Fruit fly (Drosophila melanogaster) whole organism, embryonic: ENCODE data around the gene Coq2.

Experiments used
- CG10543 ChIP-seq: fragments of 200-800 bp; sonication (Bioruptor generic); optimal IDR thresholded peaks from 3 replicates; lab custom pipeline; 2017; ENCODE audit warnings: missing biosample characterization, mild to moderate bottlenecking, missing genetic modification characterization, moderate library complexity
- CG12104 ChIP-seq: fragments of 200-800 bp; sonication (Bioruptor generic); optimal IDR thresholded peaks from 3 replicates; lab custom pipeline; 2016; ENCODE audit warnings: missing biosample characterization, missing genetic modification characterization
- CG12659 ChIP-seq: fragments of 200-800 bp; sonication (Bioruptor generic); optimal IDR thresholded peaks from 3 replicates; lab custom pipeline; 2017; ENCODE audit warnings: mild to moderate bottlenecking, missing biosample characterization, missing genetic modification reagents, missing genetic modification characterization
- CG14710 ChIP-seq: fragments of 200-800 bp; sonication (Bioruptor generic); optimal IDR thresholded peaks from 3 replicates; lab custom pipeline; 2019; ENCODE audit warnings: missing biosample characterization, mild to moderate bottlenecking, missing genetic modification characterization, moderate library complexity
- CG1603 ChIP-seq: fragments of 200-800 bp; sonication (Bioruptor generic); optimal IDR thresholded peaks from 2 replicates; lab custom pipeline; 2019; ENCODE audit warnings: missing biosample characterization, mild to moderate bottlenecking, missing genetic modification characterization, moderate library complexity
- CG16863 ChIP-seq: fragments of 200-800 bp; sonication (Bioruptor generic); optimal IDR thresholded peaks from 3 replicates; lab custom pipeline; 2016; ENCODE audit warnings: missing biosample characterization, missing genetic modification characterization
- CG17328 ChIP-seq: fragments of 200-800 bp; sonication (Bioruptor generic); IDR thresholded peaks from 2 replicates; pipeline ENCODE4 v1.3.6; 2022; ENCODE audit warnings: missing biosample characterization, missing genetic modification characterization
- CG17912 ChIP-seq: fragments of 200-800 bp; sonication (Bioruptor generic); optimal IDR thresholded peaks from 2 replicates; lab custom pipeline; 2018; ENCODE audit warnings: missing biosample characterization, mild to moderate bottlenecking, missing genetic modification characterization
- CG2120 ChIP-seq: fragments of 200-800 bp; sonication (Bioruptor generic); optimal IDR thresholded peaks from 3 replicates; lab custom pipeline; 2016; ENCODE audit warnings: missing biosample characterization, missing genetic modification characterization
- CG31441 ChIP-seq: fragments of 200-800 bp; sonication (Bioruptor generic); IDR thresholded peaks from 2 replicates; pipeline ENCODE4 v1.3.6; 2022; ENCODE audit warnings: missing biosample characterization, missing genetic modification characterization
- CG32767 ChIP-seq: fragments of 200-800 bp; sonication (Bioruptor generic); IDR thresholded peaks from 2 replicates; pipeline ENCODE4 v1.3.6; 2022; ENCODE audit warnings: missing biosample characterization, missing genetic modification characterization
- CG4730 ChIP-seq: fragments of 200-800 bp; sonication (Bioruptor generic); IDR thresholded peaks from 2 replicates; pipeline ENCODE4 v1.3.6; 2022; ENCODE audit warnings: missing biosample characterization, missing genetic modification characterization
- CG6813 ChIP-seq: fragments of 200-800 bp; sonication (Bioruptor generic); optimal IDR thresholded peaks from 2 replicates; lab custom pipeline; 2017; ENCODE audit warnings: missing biosample characterization, missing genetic modification characterization, mild to moderate bottlenecking, moderate library complexity, missing genetic modification reagents
- CG7745 ChIP-seq: fragments of 200-800 bp; sonication (Bioruptor generic); optimal IDR thresholded peaks from 2 replicates; lab custom pipeline; 2018; ENCODE audit warnings: missing biosample characterization, mild to moderate bottlenecking, missing genetic modification characterization, moderate library complexity
- CG8290 ChIP-seq, 3 experiments: fragments of 200-800 bp; sonication (Bioruptor generic); optimal IDR thresholded peaks; 2 replicates each; lab custom pipeline; 2016 to 2019; ENCODE audit warnings: missing biosample characterization in 3 of 3, missing genetic modification characterization in 3 of 3, mild to moderate bottlenecking in 2 of 3, moderate library complexity in 1 of 3
- CG8765 ChIP-seq: fragments of 200-800 bp; sonication (Bioruptor generic); IDR thresholded peaks from 2 replicates; pipeline ENCODE4 v1.3.6; 2022; ENCODE audit warnings: missing biosample characterization, missing genetic modification characterization
- CG9215 ChIP-seq: fragments of 200-800 bp; sonication (Bioruptor generic); IDR thresholded peaks from 2 replicates; pipeline ENCODE4 v1.3.6; 2022; ENCODE audit warnings: missing biosample characterization, missing genetic modification characterization
- Dad ChIP-seq: fragments of 200-800 bp; sonication (Bioruptor generic); optimal IDR thresholded peaks from 3 replicates; lab custom pipeline; 2016; ENCODE audit warnings: missing biosample characterization, missing genetic modification characterization
- ERR ChIP-seq: fragments of 200-800 bp; sonication (Bioruptor generic); optimal IDR thresholded peaks from 2 replicates; lab custom pipeline; 2016; ENCODE audit warnings: missing biosample characterization, missing genetic modification characterization
- H2.0 ChIP-seq: fragments of 200-800 bp; sonication (Bioruptor generic); IDR thresholded peaks from 2 replicates; pipeline ENCODE4 v1.3.6; 2022; ENCODE audit warnings: missing biosample characterization, missing genetic modification characterization
- Hand ChIP-seq: fragments of 200-800 bp; sonication (Bioruptor generic); optimal IDR thresholded peaks from 2 replicates; lab custom pipeline; 2017; ENCODE audit warnings: mild to moderate bottlenecking, missing biosample characterization, missing genetic modification reagents, missing genetic modification characterization
- HmgD ChIP-seq: fragments of 200-800 bp; sonication (Bioruptor generic); optimal IDR thresholded peaks from 3 replicates; lab custom pipeline; 2016; ENCODE audit warnings: missing biosample characterization, missing genetic modification characterization
- Hsf ChIP-seq: fragments of 200-800 bp; sonication (Bioruptor generic); optimal IDR thresholded peaks from 3 replicates; lab custom pipeline; 2016; ENCODE audit warnings: missing biosample characterization, missing genetic modification characterization
- Lim3 ChIP-seq: fragments of 200-800 bp; sonication (Bioruptor generic); IDR thresholded peaks from 2 replicates; pipeline ENCODE4 v1.3.6; 2022; ENCODE audit warnings: missing biosample characterization, missing genetic modification characterization
- MESR4 ChIP-seq: fragments of 200-800 bp; sonication (Bioruptor generic); optimal IDR thresholded peaks from 2 replicates; lab custom pipeline; 2018; ENCODE audit warnings: missing biosample characterization, mild to moderate bottlenecking, missing genetic modification characterization, moderate library complexity
- Sry-β ChIP-seq: fragments of 200-800 bp; sonication (Bioruptor generic); optimal IDR thresholded peaks from 2 replicates; lab custom pipeline; 2018; ENCODE audit warnings: missing biosample characterization, mild to moderate bottlenecking, missing genetic modification characterization, moderate library complexity
- Sry-δ ChIP-seq: fragments of 200-800 bp; sonication (Bioruptor generic); optimal IDR thresholded peaks from 2 replicates; lab custom pipeline; 2016; ENCODE audit warnings: missing biosample characterization, missing genetic modification characterization
- amos ChIP-seq: fragments of 200-800 bp; sonication (Bioruptor generic); IDR thresholded peaks from 2 replicates; pipeline ENCODE4 v1.3.6; 2022; ENCODE audit warnings: missing biosample characterization, missing genetic modification characterization; ENCODE audit not compliant: partially characterized antibody
- aop ChIP-seq: fragments of 200-800 bp; sonication (Bioruptor generic); IDR thresholded peaks from 2 replicates; pipeline ENCODE4 v1.3.6; 2022; ENCODE audit warnings: missing biosample characterization, missing genetic modification characterization
- dmrt99B ChIP-seq: fragments of 200-800 bp; sonication (Bioruptor generic); optimal IDR thresholded peaks from 2 replicates; lab custom pipeline; 2018; ENCODE audit warnings: missing biosample characterization, mild to moderate bottlenecking, missing genetic modification characterization, moderate library complexity
- en ChIP-seq: fragments of 200-800 bp; sonication (Bioruptor generic); optimal IDR thresholded peaks from 2 replicates; lab custom pipeline; 2016; ENCODE audit warnings: missing biosample characterization, missing genetic modification characterization
- exex ChIP-seq: fragments of 200-800 bp; sonication (Bioruptor generic); optimal IDR thresholded peaks from 4 replicates; lab custom pipeline; 2018; ENCODE audit warnings: missing biosample characterization, mild to moderate bottlenecking, missing genetic modification characterization, moderate library complexity
- fd96Cb ChIP-seq: fragments of 200-800 bp; sonication (Bioruptor generic); optimal IDR thresholded peaks from 2 replicates; lab custom pipeline; 2018; ENCODE audit warnings: missing biosample characterization, mild to moderate bottlenecking, missing genetic modification characterization, moderate library complexity
- gem ChIP-seq: fragments of 200-800 bp; sonication (Bioruptor generic); optimal IDR thresholded peaks from 2 replicates; lab custom pipeline; 2019; ENCODE audit warnings: missing biosample characterization, mild to moderate bottlenecking, missing genetic modification characterization, moderate library complexity
- gfzf ChIP-seq: fragments of 200-800 bp; sonication (Bioruptor generic); optimal IDR thresholded peaks from 2 replicates; lab custom pipeline; 2016; ENCODE audit warnings: missing biosample characterization, mild to moderate bottlenecking, missing genetic modification characterization, moderate library complexity
- insv ChIP-seq, 2 experiments: fragments of 200-800 bp; sonication (Bioruptor generic); optimal IDR thresholded peaks; 3 replicates each; lab custom pipeline; 2016 to 2018; ENCODE audit warnings: missing biosample characterization in 2 of 2, missing genetic modification characterization in 2 of 2
- jigr1 ChIP-seq: fragments of 200-800 bp; sonication (Bioruptor generic); IDR thresholded peaks from 3 replicates; pipeline ENCODE4 v1.3.6; 2022; ENCODE audit warnings: missing biosample characterization, missing genetic modification characterization
- mam ChIP-seq: fragments of 200-800 bp; sonication (Bioruptor generic); optimal IDR thresholded peaks from 3 replicates; lab custom pipeline; 2016; ENCODE audit warnings: missing biosample characterization, missing genetic modification characterization
- p53 ChIP-seq: fragments of 200-800 bp; sonication (Bioruptor generic); optimal IDR thresholded peaks from 2 replicates; lab custom pipeline; 2016; ENCODE audit warnings: missing biosample characterization, missing genetic modification characterization
- peb ChIP-seq: fragments of 200-800 bp; sonication (Bioruptor generic); IDR thresholded peaks from 2 replicates; pipeline ENCODE4 v1.3.6; 2022; ENCODE audit warnings: missing biosample characterization, missing genetic modification characterization
- schlank ChIP-seq: fragments of 200-800 bp; sonication (Bioruptor generic); optimal IDR thresholded peaks from 2 replicates; lab custom pipeline; 2018; ENCODE audit warnings: missing biosample characterization, mild to moderate bottlenecking, missing genetic modification characterization
- sens ChIP-seq: fragments of 200-800 bp; sonication (Bioruptor generic); peaks from one replicate; lab custom pipeline; 2016; ENCODE audit warnings: missing biosample characterization, missing genetic modification characterization
- sim ChIP-seq: fragments of 200-800 bp; sonication (Bioruptor generic); IDR thresholded peaks from 2 replicates; pipeline ENCODE4 v1.3.6; 2022; ENCODE audit warnings: missing biosample characterization, missing genetic modification characterization
- tin ChIP-seq: fragments of 200-800 bp; sonication (Bioruptor generic); optimal IDR thresholded peaks from 3 replicates; lab custom pipeline; 2016; ENCODE audit warnings: missing biosample characterization, missing genetic modification characterization
- tio ChIP-seq: fragments of 200-800 bp; sonication (Bioruptor generic); optimal IDR thresholded peaks from 2 replicates; lab custom pipeline; 2017; ENCODE audit warnings: missing biosample characterization, missing genetic modification characterization, inconsistent platforms
- tup ChIP-seq: fragments of 200-800 bp; sonication (Bioruptor generic); optimal IDR thresholded peaks from 2 replicates; lab custom pipeline; 2016; ENCODE audit warnings: missing biosample characterization, mild to moderate bottlenecking, missing genetic modification characterization, moderate library complexity
- twi ChIP-seq: fragments of 200-800 bp; optimal IDR thresholded peaks from 2 replicates; lab custom pipeline; 2019; ENCODE audit warnings: missing biosample characterization, mild to moderate bottlenecking, missing genetic modification characterization, moderate library complexity
- vnd ChIP-seq: fragments of 200-800 bp; sonication (Bioruptor generic); IDR thresholded peaks from 3 replicates; pipeline ENCODE4 v1.3.6; 2022; ENCODE audit warnings: missing biosample characterization, missing genetic modification characterization; ENCODE audit not compliant: partially characterized antibody
- zfh1 ChIP-seq: fragments of 200-800 bp; sonication (Bioruptor generic); IDR thresholded peaks from 3 replicates; pipeline ENCODE4 v1.3.6; 2022; ENCODE audit warnings: missing biosample characterization, missing genetic modification characterization

Gene Coq2

dm6 chr3R:8300928-8301752 is 15.2 kb downstream of the Coq2 start, which contains the start of the genes CG9626 and mRpL1 (continued):
- no peak for TF ChIP-seq sim
- no peak for TF ChIP-seq H2.0 (GFP tag; lab: Robert Waterston, UW)
- no peak for TF ChIP-seq schlank (tag; lab: Kevin White, UChicago)
- no peak for TF ChIP-seq CG17328 (GFP tag; lab: Robert Waterston, UW)
- TF ChIP-seq CG14710, result peak; percentile 76
- TF ChIP-seq aop (GFP tag; lab: Robert Waterston, UW), result no peak
- peak; percentile 49 for TF ChIP-seq CG2120
- TF ChIP-seq ERR, result peak; percentile 16
- TF ChIP-seq Hand (GFP tag; lab: Kevin White, UChicago), result no peak
- TF ChIP-seq fd96Cb, result no peak
- TF ChIP-seq CG8290 (GFP tag; optimal IDR thresholded peaks at IDR 0.05; lab: Kevin White, UChicago), result peak; percentile 2
- TF ChIP-seq CG8290 (tag; optimal IDR thresholded peaks at IDR 0.05; lab: Kevin White, UChicago), result peak in 1 of 2 experiments; percentile 79
- no peak for TF ChIP-seq CG8765
- TF ChIP-seq tin (GFP tag; lab: Kevin White, UChicago), result no peak
- TF ChIP-seq Sry-β (GFP tag; lab: Kevin White, UChicago), result no peak
- peak; percentile 5 for TF ChIP-seq p53 (GFP tag; lab: Kevin White, UChicago)
- TF ChIP-seq tio (GFP tag; lab: Kevin White, UChicago), result no peak
- TF ChIP-seq MESR4 (GFP tag; lab: Kevin White, UChicago), result peak; percentile 78
- TF ChIP-seq vnd, result no peak
- TF ChIP-seq CG31441 (GFP tag; lab: Robert Waterston, UW), result no peak
- peak; percentile 27 for TF ChIP-seq Hsf (GFP tag; lab: Kevin White, UChicago)
- TF ChIP-seq tup (GFP tag; lab: Kevin White, UChicago), result no peak
- TF ChIP-seq HmgD (GFP tag; lab: Kevin White, UChicago), result peak; percentile 43
- TF ChIP-seq CG4730, result no peak
- peak; percentile 69 for TF ChIP-seq Sry-δ
- TF ChIP-seq CG12659, result peak; percentile 52
- peak; percentile 34 for TF ChIP-seq mam (GFP tag; lab: Kevin White, UChicago)
- TF ChIP-seq amos (GFP tag; lab: Robert Waterston, UW), result peak; percentile 35; the same call in 1 of the 2 replicates
- TF ChIP-seq dmrt99B (tag; lab: Kevin White, UChicago), result no peak
- TF ChIP-seq CG9215 (GFP tag; lab: Robert Waterston, UW), result no peak
- TF ChIP-seq CG6813 (GFP tag; lab: Kevin White, UChicago), result no peak
- TF ChIP-seq exex (tag; lab: Kevin White, UChicago), result no peak
- peak; percentile 68 for TF ChIP-seq sens (GFP tag; lab: Kevin White, UChicago)
- TF ChIP-seq gfzf (GFP tag; lab: Kevin White, UChicago), result peak; percentile 63
- peak; percentile 34 for TF ChIP-seq Dad (GFP tag; lab: Kevin White, UChicago)
- TF ChIP-seq CG32767, result no peak
- no peak for TF ChIP-seq CG7745
- TF ChIP-seq gem (tag; lab: Kevin White, UChicago), result no peak
- peak; percentile 89 for TF ChIP-seq CG1603 (tag; lab: Kevin White, UChicago)
- no peak for TF ChIP-seq zfh1 (GFP tag; lab: Robert Waterston, UW)
- TF ChIP-seq CG10543 (GFP tag; lab: Kevin White, UChicago), result no peak
- TF ChIP-seq jigr1 (GFP tag; lab: Robert Waterston, UW), result no peak
- TF ChIP-seq insv (GFP tag; optimal IDR thresholded peaks at IDR 0.05; lab: Kevin White, UChicago), result peak in 1 of 2 experiments; percentile 53
- no peak for TF ChIP-seq CG16863 (GFP tag; lab: Kevin White, UChicago)
- TF ChIP-seq Lim3 (GFP tag; lab: Robert Waterston, UW), result no peak
- TF ChIP-seq en (GFP tag; lab: Kevin White, UChicago), result no peak
- no peak for TF ChIP-seq peb (GFP tag; lab: Robert Waterston, UW)
- TF ChIP-seq CG12104 (GFP tag; lab: Kevin White, UChicago), result no peak
- TF ChIP-seq twi (tag; lab: Kevin White, UChicago), result no peak
- peak; percentile 22 for TF ChIP-seq CG17912 (GFP tag; lab: Kevin White, UChicago)
